Worm (Caenorhabditis elegans) whole organism, mixed stage, embryonic: ENCODE results near the gene snpc-1.2.

ENCODE experiments used
- ham-2 ChIP-seq: fragments of 200-800 bp; sonication (Bioruptor generic); optimal IDR thresholded peaks from 2 replicates; lab custom pipeline; 2018; ENCODE audit warnings: mild to moderate bottlenecking, missing genetic modification characterization, missing compliant biosample characterization
- lsy-2 ChIP-seq: fragments of 150-350 bp; optimal IDR thresholded peaks from 2 replicates; lab custom pipeline; 2014; ENCODE audit warnings: missing biosample characterization, missing genetic modification characterization
- nhr-237 ChIP-seq: fragments of 150-350 bp; optimal IDR thresholded peaks from 2 replicates; lab custom pipeline; 2014; ENCODE audit warnings: missing biosample characterization, missing genetic modification characterization
- nhr-28 ChIP-seq: fragments of 150-350 bp; optimal IDR thresholded peaks from 2 replicates; lab custom pipeline; 2014; ENCODE audit warnings: missing biosample characterization, missing genetic modification characterization
- nhr-76 ChIP-seq: sonication (generic microtip); optimal IDR thresholded peaks from 2 replicates; lab custom pipeline; 2017; ENCODE audit warnings: missing biosample characterization, missing genetic modification characterization
- unc-39 ChIP-seq: fragments of 150-350 bp; optimal IDR thresholded peaks from 2 replicates; lab custom pipeline; 2014; ENCODE audit warnings: missing biosample characterization, missing genetic modification characterization
- unc-62 ChIP-seq: fragments of 150-350 bp; optimal IDR thresholded peaks from 2 replicates; lab custom pipeline; 2014; ENCODE audit warnings: missing biosample characterization, missing genetic modification reagents, missing genetic modification characterization

ce11 chrIII:13160636-13161035, 8.7 kb downstream of the snpc-1.2 start:
- no peak for TF ChIP-seq unc-62 (GFP tag; lab: Kevin White, UChicago)
- no peak for TF ChIP-seq nhr-28
- no peak for TF ChIP-seq nhr-76
- TF ChIP-seq ham-2 (GFP tag; lab: Kevin White, UChicago), result no peak
- TF ChIP-seq lsy-2 (tag; lab: Kevin White, UChicago), result no peak
- TF ChIP-seq nhr-237, result no peak
- no peak for TF ChIP-seq unc-39 (tag; lab: Kevin White, UChicago)
